Worm (Caenorhabditis elegans) whole organism, L4 larva: ENCODE data around the gene Y57E12AL.2.
A peak's percentile ranks its signal among the peaks of the same experiment; 100 is the strongest.

Source experiments
- ama-1 ChIP-seq: fragments of 150-350 bp; optimal IDR thresholded peaks from 2 replicates; lab custom pipeline; 2014; ENCODE audit warnings: inconsistent platforms, mixed read lengths
- dmd-9 ChIP-seq: fragments of 200-800 bp; sonication (Bioruptor generic); IDR thresholded peaks from 2 replicates; pipeline ENCODE4 v1.3.6; 2022; ENCODE audit warnings: missing genetic modification reagents, missing genetic modification characterization, missing compliant biosample characterization
- dpl-1 ChIP-seq: fragments of 150-350 bp; optimal IDR thresholded peaks from 2 replicates; lab custom pipeline; 2014; ENCODE audit warnings: missing biosample characterization, missing genetic modification reagents, missing genetic modification characterization
- lin-15B ChIP-seq: fragments of 150-350 bp; sonication (generic microtip); optimal IDR thresholded peaks from 3 replicates; lab custom pipeline; 2014; ENCODE audit warnings: missing biosample characterization, missing genetic modification characterization
- lsy-2 ChIP-seq, 2 experiments: fragments of 150-350 bp in 1 of 2; sonication (generic microtip) in 1 of 2; optimal IDR thresholded peaks; 2 replicates each; lab custom pipeline; 2014 to 2017; ENCODE audit warnings: missing biosample characterization in 2 of 2, missing genetic modification characterization in 2 of 2
- nhr-76 ChIP-seq: fragments of 150-350 bp; optimal IDR thresholded peaks from 2 replicates; lab custom pipeline; 2014; ENCODE audit warnings: missing biosample characterization, missing genetic modification characterization
- unc-39 ChIP-seq: sonication (generic microtip); optimal IDR thresholded peaks from 2 replicates; lab custom pipeline; 2017; ENCODE audit warnings: missing biosample characterization, missing genetic modification characterization
- unc-62 ChIP-seq, 3 experiments: fragments of 150-350 bp in 1 of 3; sonication (generic microtip); optimal IDR thresholded peaks in 2 of 3; peaks in 1 of 3; 1 replicate in 1 of 3; 2 replicates in 2 of 3; lab custom pipeline; 2014 to 2017; ENCODE audit warnings: missing biosample characterization in 3 of 3, missing genetic modification characterization in 3 of 3, missing genetic modification reagents in 3 of 3, missing genotype in 1 of 3

- TF ChIP-seq lin-15B (tag; lab: Kevin White, UChicago) = no peak
- TF ChIP-seq unc-39 = no peak
- TF ChIP-seq nhr-76 (tag; lab: Kevin White, UChicago) = no peak
- TF ChIP-seq lsy-2 (tag; optimal IDR thresholded peaks at IDR 0.05; lab: Kevin White, UChicago) = peak; percentile 44 to 90
- TF ChIP-seq dmd-9 (GFP tag; lab: Robert Waterston, UW) = peak; percentile 66; the same call in 1 of the 2 replicates
- peak; percentile 85 for TF ChIP-seq dpl-1 (GFP tag; lab: Kevin White, UChicago)
- no peak for TF ChIP-seq unc-62 (GFP tag; optimal IDR thresholded peaks at IDR 0.05 in 1 of 2; lab: Kevin White, UChicago)
- no peak for TF ChIP-seq unc-62 (tag; optimal IDR thresholded peaks at IDR 0.05; lab: Kevin White, UChicago)
- no peak for TF ChIP-seq ama-1 (lab: Kevin White, UChicago)
Observed at ce11 chrV:7060396-7060795, 2.5 kb downstream of the Y57E12AL.2 start, which contains the start of the genes Y57E12AL.6 and Y57E12AL.1.
